Fruit fly (Drosophila melanogaster) Kc167 (cell line): ENCODE results near the gene AGO2.

ENCODE experiments used
- Myc ChIP-seq: fragments of >200 bp; optimal IDR thresholded peaks from 2 replicates; lab custom pipeline; 2017; ENCODE audit warnings: missing external identifiers
- Sin3A ChIP-seq: fragments of >200 bp; optimal IDR thresholded peaks from 2 replicates; lab custom pipeline; 2018; ENCODE audit warnings: missing external identifiers
- h ChIP-seq: fragments of >200 bp; optimal IDR thresholded peaks from 3 replicates; lab custom pipeline; 2018; ENCODE audit warnings: missing external identifiers
- insv ChIP-seq: fragments of >200 bp; optimal IDR thresholded peaks from 3 replicates; lab custom pipeline; 2018; ENCODE audit warnings: missing external identifiers
- psq ChIP-seq: fragments of >200 bp; optimal IDR thresholded peaks from 2 replicates; lab custom pipeline; 2017; ENCODE audit warnings: missing external identifiers

- TF ChIP-seq Sin3A (lab: Kevin White, UChicago) (no peak), h (lab: Kevin White, UChicago) (no peak), psq (lab: Kevin White, UChicago) (no peak), Myc (lab: Kevin White, UChicago) (no peak), insv (lab: Kevin White, UChicago) (no peak)
Measured at dm6 chr3L:15532368-15533030, 21.4 kb upstream of the AGO2 start.
